Worm (Caenorhabditis elegans) whole organism, L2 larva: ENCODE data around the gene F37H8.5.

ENCODE experiments used
- C34F6.9 ChIP-seq: fragments of 150-350 bp; optimal IDR thresholded peaks from 2 replicates; lab custom pipeline; 2014; ENCODE audit warnings: missing biosample characterization, missing genetic modification characterization
- ZK546.5 ChIP-seq: sonication (generic microtip); optimal IDR thresholded peaks from 2 replicates; lab custom pipeline; 2017; ENCODE audit warnings: missing biosample characterization, missing genetic modification characterization
- lin-39 ChIP-seq: fragments of 150-350 bp; optimal IDR thresholded peaks from 2 replicates; lab custom pipeline; 2014; ENCODE audit warnings: missing biosample characterization, missing genetic modification reagents, missing genetic modification characterization
- lsy-2 ChIP-seq, 2 experiments: fragments of 150-350 bp in 1 of 2; sonication (generic microtip) in 1 of 2; optimal IDR thresholded peaks; 2 replicates each; lab custom pipeline; 2014 to 2017; ENCODE audit warnings: missing biosample characterization in 2 of 2, missing genetic modification characterization in 2 of 2
- zag-1 ChIP-seq: fragments of 150-350 bp; optimal IDR thresholded peaks from 2 replicates; lab custom pipeline; 2014; ENCODE audit warnings: missing biosample characterization, missing genetic modification characterization

- TF ChIP-seq C34F6.9 (tag; lab: Kevin White, UChicago): no peak
- no peak for TF ChIP-seq lin-39 (tag; lab: Kevin White, UChicago)
- TF ChIP-seq lsy-2 (tag; optimal IDR thresholded peaks at IDR 0.05; lab: Kevin White, UChicago): no peak
- TF ChIP-seq zag-1 (tag; lab: Kevin White, UChicago): no peak
- TF ChIP-seq ZK546.5: no peak
Observed at ce11 chrII:11188026-11188425, at the start of gene F37H8.5.
